Worm (Caenorhabditis elegans) whole organism, dauer: Measurements from ENCODE around the gene srh-147.
"Not testable (repeated sequence)": the region's sequence is repeated elsewhere in the genome, so short reads cannot be mapped to it uniquely, and the experiment has no call there.

ENCODE experiments used
- unc-62 ChIP-seq: sonication (generic microtip); optimal IDR thresholded peaks from 2 replicates; lab custom pipeline; 2017; ENCODE audit warnings: missing biosample characterization, missing genetic modification reagents, missing genetic modification characterization

srh-147 gene

DNA sequence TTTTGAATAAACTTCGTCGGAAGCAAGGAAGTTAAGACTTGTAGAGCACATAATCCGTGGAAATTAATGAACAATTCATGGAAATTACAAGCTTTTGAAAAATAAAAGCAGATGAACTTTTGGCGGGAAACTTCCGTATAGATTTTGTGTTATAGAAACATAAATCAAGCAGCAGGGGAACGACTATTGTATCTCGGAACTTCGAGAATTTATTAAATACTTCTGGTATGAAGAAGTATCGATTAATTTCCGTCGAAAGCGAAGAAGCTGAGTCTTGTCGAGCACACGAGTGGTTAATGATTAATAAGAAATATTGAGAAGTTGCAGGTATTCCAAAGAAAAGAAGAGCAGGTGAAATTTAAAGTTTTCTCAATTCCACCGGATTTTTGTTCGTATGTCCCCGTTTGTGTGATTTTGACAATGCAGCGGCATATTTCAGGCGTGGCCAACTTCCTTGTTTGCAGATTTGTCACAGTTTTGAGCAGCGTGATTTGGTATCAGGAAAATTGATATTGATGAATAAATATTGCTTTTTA, at the start of gene srh-147:
TSS of gene srh-147 (minus strand) at position 51 of the 536 bp plus-strand sequence.
- not testable (repeated sequence) for TF ChIP-seq unc-62

DNA sequence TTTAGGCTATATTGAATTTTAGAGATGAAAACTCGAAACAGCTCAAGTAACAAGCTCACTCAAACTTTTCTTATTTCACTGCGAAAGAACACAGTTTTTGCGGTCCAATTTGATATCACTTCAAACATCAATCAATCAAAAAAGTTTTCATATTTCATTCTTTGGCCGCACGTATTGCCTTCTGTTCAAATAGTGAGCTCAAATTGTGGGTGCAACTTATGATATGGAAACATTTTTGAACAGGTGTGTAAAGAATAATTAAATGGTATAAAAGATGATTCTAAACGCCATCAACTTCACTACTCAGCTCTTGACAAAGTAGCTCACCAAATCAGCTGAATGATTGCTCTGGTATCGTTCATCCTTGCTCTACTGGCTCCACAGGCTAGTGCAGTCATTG, 49.6 kb upstream of the srh-147 start, which contains the start of gene T06C12.14:
TSS of gene T06C12.14 (plus strand) at position 301 of the 400 bp plus-strand sequence.
- TF ChIP-seq unc-62: no peak

DNA sequence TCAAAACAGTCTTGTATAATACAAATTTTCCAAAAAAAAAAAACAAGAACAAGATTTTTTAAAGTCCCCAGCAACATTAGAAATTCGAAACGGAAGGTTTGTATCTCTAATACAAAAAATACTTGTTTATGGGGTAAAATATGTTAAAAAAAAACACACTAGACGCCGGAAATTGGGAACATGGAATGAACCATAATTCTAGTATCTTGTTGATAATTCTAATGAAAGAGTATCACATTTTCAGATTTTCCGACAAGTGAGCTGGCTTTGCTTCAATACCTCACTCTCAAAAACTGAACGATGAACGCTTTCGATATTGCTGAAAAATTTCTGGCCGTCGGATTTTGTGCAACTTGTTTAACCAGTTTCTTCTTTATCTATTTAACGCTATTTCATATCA, 47.6 kb upstream of the srh-147 start, which contains the start of gene str-60:
TSS of gene str-60 (plus strand) at position 301 of the 400 bp plus-strand sequence.
- no peak for TF ChIP-seq unc-62

DNA sequence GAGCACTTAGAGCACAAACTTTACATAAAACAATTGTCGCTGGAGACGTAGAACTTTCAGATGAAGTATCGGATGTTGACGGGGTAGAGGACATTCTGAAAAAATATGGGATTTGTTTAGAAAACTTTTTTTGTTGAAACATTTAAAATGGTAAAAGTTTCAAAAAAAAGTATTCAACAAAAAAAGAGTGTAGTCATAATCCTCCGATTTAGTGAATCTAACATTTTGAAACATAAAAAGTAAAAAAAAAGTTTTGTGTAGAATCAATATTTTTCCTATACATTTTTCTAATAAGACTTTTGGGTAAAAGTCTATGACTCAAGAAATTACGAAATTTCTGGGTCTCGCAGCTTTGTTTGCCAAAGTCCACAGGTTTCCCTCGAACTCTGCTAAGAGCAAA, 46.5 kb upstream of the srh-147 start, which contains the start of gene nhr-213:
TSS of gene nhr-213 (minus strand) at position 101 of the 400 bp plus-strand sequence.
- TF ChIP-seq unc-62: no peak

DNA sequence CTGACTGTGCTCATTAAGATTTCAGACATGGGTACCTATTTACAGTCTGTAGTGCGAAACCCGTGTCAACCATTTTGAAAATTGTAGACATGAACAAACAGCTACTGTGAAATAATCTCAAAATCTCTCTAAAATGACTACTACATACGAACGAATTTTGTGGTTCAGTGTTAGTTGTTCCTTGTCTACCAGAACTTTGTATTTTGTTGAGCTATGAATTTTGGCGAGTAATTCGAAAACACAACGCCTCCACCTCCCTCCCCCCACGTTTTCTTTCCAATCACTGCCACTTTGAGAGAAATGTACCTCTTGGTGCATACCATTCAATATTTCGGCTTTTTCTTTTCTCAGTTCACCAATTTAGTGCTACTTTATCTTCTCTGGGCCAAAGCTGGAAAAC, 42.6 kb upstream of the srh-147 start, which contains the start of gene T06C12.11:
TSS of gene T06C12.11 (plus strand) at position 301 of the 400 bp plus-strand sequence.
- TF ChIP-seq unc-62: no peak

DNA sequence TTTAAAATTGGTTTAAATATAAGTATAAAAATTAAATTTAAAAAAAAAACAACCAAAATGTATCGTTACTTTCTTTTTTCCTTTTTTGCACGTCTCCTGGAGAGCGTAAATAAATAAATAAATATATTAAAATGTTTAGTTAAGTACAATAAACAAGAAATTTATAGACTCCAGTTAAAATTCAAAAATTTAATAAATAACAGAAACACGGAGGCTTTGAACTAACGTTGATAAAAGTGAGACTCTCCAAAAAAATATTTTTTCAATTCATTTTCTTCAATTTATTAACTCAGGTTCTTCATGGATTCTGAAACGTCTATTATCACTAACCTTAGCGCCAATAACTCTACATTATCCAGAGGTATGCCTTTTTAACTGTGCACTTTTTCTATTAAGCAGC, 41.6 kb upstream of the srh-147 start, which contains the start of gene T06C12.12:
TSS of gene T06C12.12 (plus strand) at position 301 of the 400 bp plus-strand sequence.
- no peak for TF ChIP-seq unc-62

DNA sequence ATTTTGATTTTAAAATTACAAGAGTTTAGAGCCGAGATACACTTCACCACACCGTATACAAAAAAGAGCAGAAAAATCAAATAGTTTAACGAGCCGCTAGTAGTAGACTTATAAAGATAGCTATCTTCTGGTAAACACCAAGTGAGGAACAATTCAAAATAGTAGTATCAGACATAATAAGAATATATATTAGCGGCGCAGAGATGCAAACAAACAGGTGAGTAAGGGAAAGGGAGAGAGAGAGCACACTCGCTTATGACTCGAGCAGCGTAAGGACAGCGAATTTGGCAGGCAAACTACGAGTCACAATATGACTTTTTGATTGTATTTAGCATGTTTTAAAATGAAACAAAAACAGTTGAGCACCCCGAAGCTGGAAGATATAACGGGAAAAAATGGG, 41.2 kb upstream of the srh-147 start:
- no peak for TF ChIP-seq unc-62

DNA sequence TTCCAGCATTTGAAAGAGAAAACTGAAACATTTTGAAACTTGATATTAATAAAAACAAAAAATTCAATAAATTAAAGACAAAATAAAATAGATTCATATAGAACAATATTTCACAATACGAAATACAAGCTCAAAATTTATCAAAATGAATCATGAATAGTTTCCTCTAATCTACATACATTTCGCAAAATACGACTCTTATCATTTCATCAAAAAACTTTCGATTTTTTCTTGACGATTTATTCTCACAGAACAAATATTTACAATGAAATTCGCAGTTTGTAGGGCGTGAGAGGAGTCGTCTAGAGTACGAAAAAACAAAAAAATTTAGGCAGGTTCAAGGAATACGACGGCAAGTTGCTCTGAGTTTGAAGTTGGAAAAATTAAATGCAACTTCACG, 40.0 kb upstream of the srh-147 start:
- no peak for TF ChIP-seq unc-62

DNA sequence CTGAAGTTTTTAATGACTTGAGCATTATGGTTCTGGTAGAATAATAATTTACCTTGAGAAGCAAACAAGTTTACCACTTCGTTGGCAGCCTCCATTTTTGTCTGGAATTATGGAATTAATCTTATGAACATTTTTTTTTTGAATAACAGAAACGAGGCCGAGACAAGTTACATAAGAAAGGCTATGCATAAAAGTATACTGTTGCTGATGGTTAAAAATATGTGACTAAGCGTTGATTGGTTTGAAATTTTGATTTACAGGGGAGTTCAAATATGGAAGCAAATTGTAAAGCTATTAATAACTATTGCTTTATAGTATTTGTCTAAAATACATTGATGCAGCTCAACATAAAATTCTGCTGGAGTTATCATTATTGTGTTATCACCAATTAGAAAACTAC, 38.6 kb upstream of the srh-147 start, which contains the start of gene cgt-1:
TSS of gene cgt-1 (minus strand) at position 101 of the 400 bp plus-strand sequence.
- TF ChIP-seq unc-62: no peak

DNA sequence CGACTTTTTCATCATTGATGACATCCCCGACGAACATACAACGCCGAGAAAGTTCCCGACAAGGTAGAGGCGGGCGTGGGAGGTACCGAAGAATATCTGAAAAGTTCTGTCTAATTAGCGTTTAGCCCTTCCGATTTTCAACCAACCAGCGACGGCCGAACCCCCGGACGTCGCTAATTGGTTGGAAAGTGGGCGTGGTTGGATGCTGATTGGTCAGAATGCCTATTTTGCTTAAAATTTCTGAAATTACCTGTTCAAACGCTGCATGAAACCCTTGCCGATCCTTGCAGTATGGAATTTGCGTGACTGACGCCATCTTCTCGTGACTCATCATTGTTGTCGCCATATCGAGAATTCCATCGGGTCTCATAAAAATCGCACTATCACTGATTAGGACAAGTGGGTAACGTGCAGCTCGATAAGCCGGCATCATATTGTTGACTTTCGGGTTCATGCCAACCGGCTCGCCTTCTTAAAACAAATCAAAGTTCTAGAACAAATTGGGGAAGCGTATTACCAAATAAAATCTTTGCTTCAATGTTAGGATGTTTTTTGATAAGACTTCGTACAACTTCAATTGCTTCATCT, 37.7 kb upstream of the srh-147 start:
- TF ChIP-seq unc-62: no peak

DNA sequence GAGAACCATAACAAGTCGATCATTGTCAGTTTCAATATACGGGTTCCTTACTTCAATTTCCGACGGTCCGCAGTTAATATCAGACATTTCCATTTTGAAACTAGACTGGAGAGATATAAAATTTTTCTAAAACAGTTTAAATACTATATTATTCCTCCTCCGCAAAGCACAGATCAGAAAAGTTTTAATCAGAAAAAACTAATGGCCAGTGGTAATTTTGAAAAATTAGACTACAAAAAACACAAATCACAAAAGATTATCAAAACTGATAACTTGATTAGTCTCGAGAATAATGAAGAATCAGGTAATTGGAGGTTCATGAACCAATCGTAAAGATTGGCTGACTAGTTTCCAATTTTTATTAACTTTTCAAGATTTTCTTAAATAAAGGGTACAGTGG, 35.8 kb upstream of the srh-147 start, which contains the start of gene T06C12.9:
TSS of gene T06C12.9 (minus strand) at position 101 of the 400 bp plus-strand sequence.
- TF ChIP-seq unc-62: no peak

DNA sequence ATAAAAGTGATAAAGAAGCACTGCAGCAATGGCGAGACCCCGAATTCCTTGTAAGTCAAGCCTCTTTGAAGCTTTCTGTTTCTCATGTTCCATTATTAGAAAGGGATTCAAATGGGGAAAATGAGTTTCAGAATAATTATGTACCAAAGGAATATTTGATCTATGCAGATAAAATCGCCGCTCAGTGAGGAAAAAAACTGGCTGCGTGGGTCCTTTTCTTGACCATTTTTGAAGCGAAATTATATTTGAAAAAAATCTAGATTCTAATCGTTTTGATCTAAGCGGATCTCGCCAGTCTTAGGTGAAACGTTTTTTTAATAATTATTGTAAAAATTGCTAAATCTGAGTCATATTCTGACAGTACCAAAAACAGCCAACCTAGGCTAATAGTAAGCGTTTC, 34.6 kb upstream of the srh-147 start, which contains the start of gene oac-42:
TSS of gene oac-42 (minus strand) at position 101 of the 400 bp plus-strand sequence.
- TF ChIP-seq unc-62: no peak

DNA sequence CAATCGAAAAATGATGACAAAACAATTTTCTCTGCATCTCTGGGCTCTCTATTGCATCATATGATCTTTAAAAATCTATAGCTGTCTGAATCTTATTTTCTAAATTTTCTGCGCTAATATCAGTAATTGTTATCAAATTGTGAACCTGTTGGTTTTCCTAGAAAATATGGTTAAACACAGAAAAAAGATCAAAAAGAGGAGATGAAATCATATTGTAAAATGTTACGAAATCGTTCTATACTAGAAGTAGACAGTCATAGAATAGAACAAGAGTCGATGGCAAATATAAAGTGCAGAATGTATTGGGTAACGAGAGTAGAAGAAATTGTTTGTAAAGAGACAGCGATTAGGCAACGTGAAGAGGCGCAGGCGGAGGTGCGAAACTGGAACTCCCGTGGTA, 30.6 kb upstream of the srh-147 start:
- TF ChIP-seq unc-62: no peak

DNA sequence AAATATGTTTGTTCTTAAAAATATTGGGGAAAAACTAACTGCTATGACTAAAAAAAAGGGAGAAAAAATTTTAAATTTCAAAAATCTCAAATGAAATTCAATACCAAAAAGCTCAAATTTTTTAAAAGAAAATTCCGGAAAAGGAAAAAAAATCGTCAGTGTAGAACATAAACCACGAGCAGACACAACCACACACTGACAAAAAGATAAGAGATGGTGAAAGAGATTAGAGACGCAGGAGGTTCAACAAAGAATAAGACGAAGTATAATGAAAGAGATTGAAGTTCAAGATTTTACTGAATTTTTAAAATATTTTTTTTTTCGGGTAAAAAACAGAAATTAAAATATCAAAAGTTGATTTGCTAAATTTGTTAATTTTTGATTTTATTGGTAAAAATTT, 29.9 kb upstream of the srh-147 start:
- TF ChIP-seq unc-62: no peak

DNA sequence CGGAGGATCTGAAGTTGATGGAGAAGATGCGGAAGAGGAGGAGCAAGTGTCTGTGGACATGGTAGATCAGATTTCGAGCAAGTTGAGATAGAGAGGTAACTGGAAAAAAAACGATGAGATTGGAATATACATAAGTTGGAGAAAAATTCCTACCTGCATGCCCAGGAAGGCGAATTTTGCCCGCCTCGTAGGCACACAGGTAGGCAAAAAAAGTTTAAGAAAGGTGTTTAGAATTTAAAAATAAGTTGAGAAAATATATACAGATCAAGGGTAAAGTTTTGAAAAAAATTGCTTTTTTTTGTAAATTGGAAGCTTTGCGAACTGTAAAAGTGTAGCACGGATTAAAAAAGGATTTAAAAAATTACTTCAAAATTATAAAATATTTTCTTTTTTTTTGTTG, 29.4 kb upstream of the srh-147 start, which contains the start of gene nhr-84:
TSS of gene nhr-84 (minus strand) at position 101 of the 400 bp plus-strand sequence.
- TF ChIP-seq unc-62: no peak

DNA sequence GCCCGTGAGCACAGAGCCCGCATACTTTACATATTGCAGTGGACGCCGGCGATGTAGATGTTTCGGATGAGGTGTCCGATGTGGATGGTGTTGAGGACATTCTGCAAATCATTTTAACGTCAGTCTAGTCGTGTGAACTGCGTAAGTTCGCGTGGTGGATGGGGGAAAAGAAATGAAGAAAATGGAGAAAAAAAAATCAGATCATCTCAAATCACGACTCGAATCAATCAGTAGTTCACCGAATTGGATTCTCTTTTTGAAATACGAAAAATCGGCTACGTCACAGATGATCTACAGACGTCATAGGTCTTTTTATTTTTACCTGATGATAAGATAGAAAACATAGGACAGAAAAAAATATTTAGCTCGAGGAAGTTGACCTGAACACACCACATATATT, 26.2 kb upstream of the srh-147 start, which contains the start of gene nhr-102:
TSS of gene nhr-102 (minus strand) at position 101 of the 400 bp plus-strand sequence.
- no peak for TF ChIP-seq unc-62

DNA sequence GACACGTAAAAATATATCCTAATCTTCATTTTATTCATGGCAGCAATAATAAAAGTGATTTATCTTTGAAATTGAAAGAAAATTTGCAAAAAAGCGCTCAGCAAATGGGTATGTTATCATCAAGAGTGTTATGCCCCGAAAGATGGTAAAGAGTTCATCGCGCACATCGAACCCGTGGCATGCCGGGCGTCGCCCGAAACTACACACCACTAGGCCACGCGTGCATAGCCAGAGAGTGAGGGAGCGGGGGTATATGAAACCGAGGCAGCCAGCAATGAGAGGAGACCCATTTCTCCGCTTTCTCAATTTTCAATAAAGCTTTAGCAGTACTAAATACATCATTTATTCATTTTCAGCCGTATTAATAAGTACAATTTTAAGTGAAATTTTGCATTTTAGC, 23.6 kb upstream of the srh-147 start:
- no peak for TF ChIP-seq unc-62

DNA sequence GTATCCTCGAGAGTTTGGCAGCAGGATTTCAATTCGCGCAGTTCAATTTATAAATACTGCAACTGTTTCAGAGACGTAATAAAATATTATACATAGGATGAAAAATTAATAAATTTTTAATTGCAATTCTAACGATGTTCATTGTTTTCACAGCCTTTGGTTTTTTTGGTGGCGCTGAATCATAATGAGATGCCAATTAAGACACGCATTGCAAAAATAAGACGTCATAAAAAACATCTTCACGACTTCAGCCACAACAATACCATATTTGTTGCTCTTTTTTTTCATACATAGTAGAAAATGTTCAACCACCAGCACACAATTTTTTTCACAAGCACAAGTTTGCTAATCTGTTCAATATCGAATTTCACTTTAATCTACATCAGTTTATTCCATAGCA, 22.1 kb upstream of the srh-147 start, which contains the start of gene str-56:
TSS of gene str-56 (plus strand) at position 301 of the 400 bp plus-strand sequence.
- no peak for TF ChIP-seq unc-62
